Worm (Caenorhabditis elegans) whole organism, L4 larva: ENCODE data around the gene sds-22.

Source experiments
- F10B5.3 ChIP-seq: sonication (generic microtip); optimal IDR thresholded peaks from 2 replicates; lab custom pipeline; 2016; ENCODE audit warnings: mild to moderate bottlenecking, missing genetic modification characterization, missing compliant biosample characterization
- T26A8.4 ChIP-seq: fragments of 200-800 bp; sonication (Bioruptor generic); IDR thresholded peaks from 2 replicates; pipeline ENCODE4 v1.3.6; 2022; ENCODE audit warnings: missing genetic modification characterization, missing compliant biosample characterization
- Y48G9A.11 ChIP-seq: fragments of 200-800 bp; sonication (Bioruptor generic); IDR thresholded peaks from 2 replicates; pipeline ENCODE4 v1.3.6; 2022; ENCODE audit warnings: missing genetic modification reagents, missing genetic modification characterization, missing compliant biosample characterization
- Y5F2A.4 ChIP-seq: fragments of 200-800 bp; sonication (Bioruptor generic); optimal IDR thresholded peaks from 2 replicates; lab custom pipeline; 2018; ENCODE audit warnings: mild to moderate bottlenecking, missing genetic modification characterization, missing compliant biosample characterization
- Y75B8A.6 ChIP-seq: fragments of 200-800 bp; sonication (Bioruptor generic); IDR thresholded peaks from 2 replicates; pipeline ENCODE4 v1.3.6; 2022; ENCODE audit warnings: missing genetic modification reagents, missing genetic modification characterization, missing compliant biosample characterization
- ZK337.2 ChIP-seq: fragments of 200-800 bp; sonication (Bioruptor generic); IDR thresholded peaks from 2 replicates; pipeline ENCODE4 v1.3.6; 2022; ENCODE audit warnings: missing genetic modification reagents, missing genetic modification characterization, missing compliant biosample characterization
- ZK546.5 ChIP-seq, 2 experiments: sonication (generic microtip); optimal IDR thresholded peaks; 2 replicates each; lab custom pipeline; 2017; ENCODE audit warnings: missing biosample characterization in 2 of 2, missing genetic modification characterization in 2 of 2
- aha-1 ChIP-seq: fragments of 150-350 bp; peaks from one replicate; lab custom pipeline; 2014; ENCODE audit warnings: missing biosample characterization, missing genetic modification characterization
- attf-4 ChIP-seq: sonication (generic microtip); optimal IDR thresholded peaks from 3 replicates; lab custom pipeline; 2017; ENCODE audit warnings: missing biosample characterization, missing genetic modification characterization
- ceh-28 ChIP-seq: fragments of 150-350 bp; optimal IDR thresholded peaks from 2 replicates; lab custom pipeline; 2014; ENCODE audit warnings: missing biosample characterization, missing genetic modification reagents, missing genetic modification characterization
- ceh-32 ChIP-seq: sonication (generic microtip); optimal IDR thresholded peaks from 2 replicates; lab custom pipeline; 2016; ENCODE audit warnings: mild to moderate bottlenecking, missing genetic modification characterization, missing compliant biosample characterization; ENCODE audit not compliant: poor library complexity
- ceh-82 ChIP-seq: sonication (generic microtip); optimal IDR thresholded peaks from 2 replicates; lab custom pipeline; 2017; ENCODE audit warnings: missing biosample characterization, missing genetic modification characterization
- ces-1 ChIP-seq: fragments of 150-350 bp; sonication (generic microtip); optimal IDR thresholded peaks from 4 replicates; lab custom pipeline; 2014; ENCODE audit warnings: missing biosample characterization, missing genetic modification reagents, missing genetic modification characterization
- cey-2 ChIP-seq: sonication (generic microtip); optimal IDR thresholded peaks from 3 replicates; lab custom pipeline; 2017; ENCODE audit warnings: missing genetic modification characterization, mild to moderate bottlenecking, missing compliant biosample characterization, antibody characterized with exemption, borderline replicate concordance; ENCODE audit not compliant: insufficient read depth
- daf-12 ChIP-seq: fragments of 150-350 bp; optimal IDR thresholded peaks from 2 replicates; lab custom pipeline; 2014; ENCODE audit warnings: missing biosample characterization, missing genetic modification reagents, missing genetic modification characterization
- daf-16 ChIP-seq, 3 experiments: sonication (generic microtip); optimal IDR thresholded peaks; 2 replicates each; lab custom pipeline; 2016 to 2017; ENCODE audit warnings: missing genetic modification characterization in 3 of 3, missing genetic modification reagents in 3 of 3, mild to moderate bottlenecking in 2 of 3, missing compliant biosample characterization in 2 of 3, missing biosample characterization in 1 of 3, moderate library complexity in 1 of 3
- dmd-8 ChIP-seq: fragments of 200-800 bp; sonication (Bioruptor generic); IDR thresholded peaks from 2 replicates; pipeline ENCODE4 v1.3.6; 2022; ENCODE audit warnings: missing genetic modification characterization, missing compliant biosample characterization
- dpl-1 ChIP-seq: fragments of 150-350 bp; optimal IDR thresholded peaks from 2 replicates; lab custom pipeline; 2014; ENCODE audit warnings: missing biosample characterization, missing genetic modification reagents, missing genetic modification characterization
- duxl-1 ChIP-seq: sonication (generic microtip); optimal IDR thresholded peaks from 2 replicates; lab custom pipeline; 2016; ENCODE audit warnings: mild to moderate bottlenecking, missing genetic modification characterization, moderate library complexity, missing compliant biosample characterization; ENCODE audit not compliant: poor library complexity
- dve-1 ChIP-seq: sonication (generic microtip); optimal IDR thresholded peaks from 2 replicates; lab custom pipeline; 2017; ENCODE audit warnings: antibody characterized with exemption, mild to moderate bottlenecking, missing genetic modification characterization, missing compliant biosample characterization; ENCODE audit not compliant: insufficient read depth
- hlh-11 ChIP-seq: fragments of 200-800 bp; sonication (Bioruptor generic); optimal IDR thresholded peaks from 2 replicates; lab custom pipeline; 2018; ENCODE audit warnings: mild to moderate bottlenecking, missing genetic modification characterization, missing compliant biosample characterization
- hlh-30 ChIP-seq: sonication (generic microtip); optimal IDR thresholded peaks from 2 replicates; lab custom pipeline; 2017; ENCODE audit warnings: antibody characterized with exemption, mild to moderate bottlenecking, missing genetic modification characterization, missing compliant biosample characterization; ENCODE audit not compliant: insufficient read depth
- lin-13 ChIP-seq: fragments of 150-350 bp; optimal IDR thresholded peaks from 2 replicates; lab custom pipeline; 2014; ENCODE audit warnings: missing biosample characterization, missing genetic modification reagents, missing genetic modification characterization
- lsy-2 ChIP-seq, 2 experiments: fragments of 150-350 bp in 1 of 2; sonication (generic microtip) in 1 of 2; optimal IDR thresholded peaks; 2 replicates each; lab custom pipeline; 2014 to 2017; ENCODE audit warnings: missing biosample characterization in 2 of 2, missing genetic modification characterization in 2 of 2
- madf-5 ChIP-seq, 2 experiments: fragments of 200-800 bp; sonication (Bioruptor generic); IDR thresholded peaks; 2 replicates each; pipeline ENCODE4 v1.3.6; 2022; ENCODE audit warnings: missing compliant biosample characterization in 2 of 2, missing genetic modification characterization in 2 of 2
- mdl-1 ChIP-seq, 2 experiments: fragments of 150-350 bp in 1 of 2; sonication (generic microtip) in 1 of 2; optimal IDR thresholded peaks; 2 replicates each; lab custom pipeline; 2014 to 2017; ENCODE audit warnings: missing biosample characterization in 2 of 2, missing genetic modification characterization in 2 of 2
- mes-2 ChIP-seq: sonication (generic microtip); optimal IDR thresholded peaks from 2 replicates; lab custom pipeline; 2016; ENCODE audit warnings: missing genotype, mild to moderate bottlenecking, missing genetic modification characterization, missing compliant biosample characterization; ENCODE audit not compliant: poor library complexity, severe bottlenecking
- mxl-3 ChIP-seq: fragments of 200-800 bp; sonication (Bioruptor generic); optimal IDR thresholded peaks from 2 replicates; lab custom pipeline; 2018; ENCODE audit warnings: mild to moderate bottlenecking, missing genetic modification characterization, missing compliant biosample characterization
- nhr-102 ChIP-seq: sonication (generic microtip); optimal IDR thresholded peaks from 2 replicates; lab custom pipeline; 2016; ENCODE audit warnings: mild to moderate bottlenecking, missing genetic modification characterization, moderate library complexity, missing compliant biosample characterization
- nhr-111 ChIP-seq: fragments of 200-800 bp; sonication (Bioruptor generic); optimal IDR thresholded peaks from 2 replicates; lab custom pipeline; 2018; ENCODE audit warnings: mild to moderate bottlenecking, missing genetic modification characterization, missing compliant biosample characterization
- nhr-237 ChIP-seq: sonication (generic microtip); optimal IDR thresholded peaks from 2 replicates; lab custom pipeline; 2017; ENCODE audit warnings: missing biosample characterization, missing genetic modification characterization
- nhr-28 ChIP-seq: fragments of 150-350 bp; optimal IDR thresholded peaks from 2 replicates; lab custom pipeline; 2014; ENCODE audit warnings: missing biosample characterization, missing genetic modification characterization
- nhr-42 ChIP-seq: fragments of 200-800 bp; sonication (Bioruptor generic); IDR thresholded peaks from 2 replicates; pipeline ENCODE4 v1.3.6; 2022; ENCODE audit warnings: missing genetic modification characterization, missing compliant biosample characterization
- nhr-48 ChIP-seq: sonication (generic microtip); optimal IDR thresholded peaks from 2 replicates; lab custom pipeline; 2016; ENCODE audit warnings: mild to moderate bottlenecking, missing genetic modification characterization, missing compliant biosample characterization
- nhr-6 ChIP-seq: fragments of 150-350 bp; optimal IDR thresholded peaks from 2 replicates; lab custom pipeline; 2014; ENCODE audit warnings: missing biosample characterization, missing genetic modification characterization
- pha-4 ChIP-seq, 2 experiments: fragments of 150-350 bp in 1 of 2; fragments of 200-800 bp in 1 of 2; sonication (Bioruptor generic) in 1 of 2; IDR thresholded peaks in 1 of 2; optimal IDR thresholded peaks in 1 of 2; 2 replicates each; pipeline versions ENCODE4 v1.3.6 to Lab custom; 2014 to 2022; ENCODE audit warnings: missing genetic modification characterization in 2 of 2, missing genetic modification reagents in 2 of 2, missing biosample characterization in 1 of 2, missing compliant biosample characterization in 1 of 2
- php-3 ChIP-seq: fragments of 200-800 bp; sonication (Bioruptor generic); IDR thresholded peaks from 2 replicates; pipeline ENCODE4 v1.3.6; 2022; ENCODE audit warnings: missing genetic modification reagents, missing genetic modification characterization, missing compliant biosample characterization
- pqm-1 ChIP-seq: sonication (generic microtip); optimal IDR thresholded peaks from 2 replicates; lab custom pipeline; 2017; ENCODE audit warnings: missing biosample characterization, missing genetic modification characterization
- saeg-2 ChIP-seq: fragments of 200-800 bp; sonication (Bioruptor generic); IDR thresholded peaks from 2 replicates; pipeline ENCODE4 v1.3.6; 2022; ENCODE audit warnings: missing genetic modification reagents, missing genetic modification characterization, missing compliant biosample characterization
- snpc-1.2 ChIP-seq: fragments of 200-800 bp; sonication (Bioruptor generic); IDR thresholded peaks from 2 replicates; pipeline ENCODE4 v1.3.6; 2022; ENCODE audit warnings: missing genetic modification reagents, missing genetic modification characterization, missing compliant biosample characterization
- snpc-4 ChIP-seq: fragments of 150-350 bp; optimal IDR thresholded peaks from 2 replicates; lab custom pipeline; 2014; ENCODE audit warnings: missing biosample characterization, missing genetic modification characterization
- tag-97 ChIP-seq: fragments of 200-800 bp; sonication (Bioruptor generic); IDR thresholded peaks from 2 replicates; pipeline ENCODE4 v1.3.6; 2022; ENCODE audit warnings: missing genetic modification characterization, missing compliant biosample characterization
- tra-1 ChIP-seq: fragments of 200-800 bp; sonication (Bioruptor generic); IDR thresholded peaks from 2 replicates; pipeline ENCODE4 v1.3.6; 2022; ENCODE audit warnings: missing genetic modification reagents, missing genetic modification characterization, missing compliant biosample characterization
- unc-130 ChIP-seq: sonication (generic microtip); optimal IDR thresholded peaks from 2 replicates; lab custom pipeline; 2016; ENCODE audit warnings: missing genetic modification reagents, missing genetic modification characterization, missing compliant biosample characterization
- unc-62 ChIP-seq, 3 experiments: fragments of 150-350 bp in 1 of 3; sonication (generic microtip); optimal IDR thresholded peaks in 2 of 3; peaks in 1 of 3; 1 replicate in 1 of 3; 2 replicates in 2 of 3; lab custom pipeline; 2014 to 2017; ENCODE audit warnings: missing biosample characterization in 3 of 3, missing genetic modification characterization in 3 of 3, missing genetic modification reagents in 3 of 3, missing genotype in 1 of 3
- zip-2 ChIP-seq: fragments of 150-350 bp; optimal IDR thresholded peaks from 2 replicates; lab custom pipeline; 2014; ENCODE audit warnings: missing biosample characterization, missing genetic modification characterization
- ztf-11 ChIP-seq: fragments of 150-350 bp; optimal IDR thresholded peaks from 2 replicates; lab custom pipeline; 2014; ENCODE audit warnings: missing biosample characterization, missing genetic modification characterization

The sds-22 gene

ce11 chrII:7814215-7814614, 44.0 kb upstream of the sds-22 start:
- peak; percentile 19 for TF ChIP-seq mes-2
- peak in 1 of 2 experiments; percentile 25 for TF ChIP-seq unc-62 (GFP tag; optimal IDR thresholded peaks at IDR 0.05 in 1 of 2; lab: Kevin White, UChicago)
- no peak for TF ChIP-seq unc-62 (tag; optimal IDR thresholded peaks at IDR 0.05; lab: Kevin White, UChicago)
- peak; percentile 57 for TF ChIP-seq nhr-6 (tag; lab: Kevin White, UChicago)
- no peak for TF ChIP-seq Y75B8A.6 (GFP tag; lab: Robert Waterston, UW)

DNA sequence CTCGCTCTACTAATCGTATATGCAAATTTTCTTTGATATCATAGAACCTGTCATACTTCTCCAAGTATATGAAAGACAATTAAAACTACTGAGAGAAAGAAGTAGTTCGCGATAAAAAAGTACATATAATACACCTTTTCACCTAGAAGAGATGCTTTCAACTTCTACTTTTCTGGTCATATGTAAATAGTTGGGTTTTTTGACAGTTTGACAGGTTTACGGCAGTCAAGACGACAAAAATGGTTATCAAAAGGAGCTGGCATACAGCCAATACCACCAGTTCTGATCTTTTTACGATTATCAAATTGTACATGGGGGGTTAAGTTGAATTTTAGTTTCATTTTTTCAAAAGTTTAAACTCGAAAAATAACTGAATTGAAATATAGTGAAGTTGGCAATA, 43.3 kb upstream of the sds-22 start:
- TF ChIP-seq hlh-11 (tag; lab: Kevin White, UChicago) (peak; percentile 86), Y48G9A.11 (GFP tag; lab: Robert Waterston, UW) (no peak), unc-62 (GFP tag; optimal IDR thresholded peaks at IDR 0.05 in 1 of 2; lab: Kevin White, UChicago) (peak; percentile 8 to 73), unc-62 (tag; optimal IDR thresholded peaks at IDR 0.05; lab: Kevin White, UChicago) (no peak), ZK546.5 (tag; optimal IDR thresholded peaks at IDR 0.05; lab: Kevin White, UChicago) (no peak), hlh-30 (peak; percentile 7), nhr-6 (tag; lab: Kevin White, UChicago) (no peak), nhr-28 (tag; lab: Kevin White, UChicago) (peak; percentile 73), nhr-102 (tag; lab: Kevin White, UChicago) (peak; percentile 29), aha-1 (tag; lab: Kevin White, UChicago) (peak; percentile 57), dve-1 (tag; lab: Kevin White, UChicago) (peak; percentile 93), nhr-42 (GFP tag; lab: Robert Waterston, UW) (no peak), nhr-111 (GFP tag; lab: Kevin White, UChicago) (no peak), daf-12 (tag; lab: Kevin White, UChicago) (no peak), tag-97 (no peak), mdl-1 (tag; optimal IDR thresholded peaks at IDR 0.05; lab: Kevin White, UChicago) (no peak), F10B5.3 (tag; lab: Kevin White, UChicago) (no peak), madf-5 (GFP tag; IDR thresholded peaks at IDR 0.05; lab: Robert Waterston, UW) (no peak), Y5F2A.4 (GFP tag; lab: Kevin White, UChicago) (no peak), ztf-11 (tag; lab: Kevin White, UChicago) (no peak), mxl-3 (no peak), duxl-1 (tag; lab: Kevin White, UChicago) (no peak), lsy-2 (tag; optimal IDR thresholded peaks at IDR 0.05; lab: Kevin White, UChicago) (peak in 1 of 2 experiments; percentile 10), dpl-1 (GFP tag; lab: Kevin White, UChicago) (no peak), cey-2 (tag; lab: Kevin White, UChicago) (no peak), unc-130 (no peak), snpc-1.2 (no peak), ceh-32 (tag; lab: Kevin White, UChicago) (no peak), zip-2 (tag; lab: Kevin White, UChicago) (no peak), nhr-237 (tag; lab: Kevin White, UChicago) (no peak), pha-4 (GFP tag; IDR thresholded peaks at IDR 0.05; lab: Robert Waterston, UW) (no peak), pha-4 (tag; optimal IDR thresholded peaks at IDR 0.05; lab: Kevin White, UChicago) (no peak), pqm-1 (tag; lab: Kevin White, UChicago) (peak; percentile 89), attf-4 (tag; lab: Kevin White, UChicago) (no peak), dmd-8 (GFP tag; lab: Robert Waterston, UW) (no peak), ceh-28 (no peak), saeg-2 (GFP tag; lab: Robert Waterston, UW) (no peak), T26A8.4 (no peak), tra-1 (GFP tag; lab: Robert Waterston, UW) (peak; percentile 84), snpc-4 (no peak), daf-16 (GFP tag; optimal IDR thresholded peaks at IDR 0.05; lab: Kevin White, UChicago) (no peak), daf-16 (tag; optimal IDR thresholded peaks at IDR 0.05; lab: Kevin White, UChicago) (peak; percentile 90), ceh-82 (tag; lab: Kevin White, UChicago) (no peak), ZK337.2 (GFP tag; lab: Robert Waterston, UW) (no peak), lin-13 (GFP tag; lab: Kevin White, UChicago) (no peak), php-3 (GFP tag; lab: Robert Waterston, UW) (peak; percentile 96), nhr-48 (tag; lab: Kevin White, UChicago) (peak; percentile 34), ces-1 (GFP tag; lab: Kevin White, UChicago) (no peak)
